Fruit fly (Drosophila melanogaster): ENCODE data around the gene Hsc70-4.

Hsc70-4 gene

dm6 chr3R:15280619-15281334, 38.3 kb downstream of the Hsc70-4 start (continued):
- TF ChIP-seq pan (optimal IDR thresholded peaks at IDR 0.05) (no peak), pan (GFP tag; optimal IDR thresholded peaks at IDR 0.05 in 1 of 2, IDR thresholded peaks at IDR 0.05 in 1 of 2) (peak in 1 of 2 experiments; percentile 12), fd96Cb (tag; optimal IDR thresholded peaks at IDR 0.05) (peak; percentile 78), CG4282 (GFP tag; optimal IDR thresholded peaks at IDR 0.05) (no peak), gsb-n (tag; optimal IDR thresholded peaks at IDR 0.05) (peak; percentile 74), BtbVII (GFP tag; optimal IDR thresholded peaks at IDR 0.05) (peak; percentile 40), CG42726 (GFP tag; IDR thresholded peaks at IDR 0.05; ENCODE audit: partially characterized antibody) (no peak), CG30403 (GFP tag; optimal IDR thresholded peaks at IDR 0.05) (peak; percentile 83), CG1233 (GFP tag; optimal IDR thresholded peaks at IDR 0.05) (peak; percentile 60), CG8359 (GFP tag; optimal IDR thresholded peaks at IDR 0.05; ENCODE audit: borderline replicate concordance) (peak; percentile 61), Myb (GFP tag; optimal IDR thresholded peaks at IDR 0.05) (no peak), vvl (GFP tag; IDR thresholded peaks at IDR 0.05) (no peak), CG2875 (GFP tag; optimal IDR thresholded peaks at IDR 0.05) (peak; percentile 75), CG1529 (GFP tag; optimal IDR thresholded peaks at IDR 0.05) (peak; percentile 64), CG7271 (tag; optimal IDR thresholded peaks at IDR 0.05) (peak; percentile 16), CG8281 (tag; optimal IDR thresholded peaks at IDR 0.05) (peak; percentile 40), BEAF-32 (GFP tag; optimal IDR thresholded peaks at IDR 0.05) (no peak), Sry-β (GFP tag; optimal IDR thresholded peaks at IDR 0.05) (no peak), Oli (tag; optimal IDR thresholded peaks at IDR 0.05) (peak; percentile 84), zen2 (GFP tag; IDR thresholded peaks at IDR 0.05; ENCODE audit: partially characterized antibody) (no peak), Med (GFP tag) (peak; percentile 51), ATbp (GFP tag; optimal IDR thresholded peaks at IDR 0.05) (peak; percentile 54), pnt (GFP tag; optimal IDR thresholded peaks at IDR 0.05) (no peak), Dbx (GFP tag; IDR thresholded peaks at IDR 0.05) (no peak), CG17612 (GFP tag; IDR thresholded peaks at IDR 0.05) (no peak), D (optimal IDR thresholded peaks at IDR 0.05) (no peak), D (GFP tag; optimal IDR thresholded peaks at IDR 0.05) (peak; percentile 82), da (GFP tag; optimal IDR thresholded peaks at IDR 0.05) (no peak), dysf (GFP tag; IDR thresholded peaks at IDR 0.05) (no peak; the same call in none of the 3 replicates), Nf-YC (tag; optimal IDR thresholded peaks at IDR 0.05) (peak; percentile 63), CG9932 (GFP tag; IDR thresholded peaks at IDR 0.05) (no peak), H2.0 (GFP tag; IDR thresholded peaks at IDR 0.05) (0 out of 2 replicates have a peak, but pooled peaks have one; percentile 29), esg (GFP tag; conservative IDR thresholded peaks at IDR 0.05) (no peak), HLHmδ (GFP tag; optimal IDR thresholded peaks at IDR 0.05) (no peak), ERR (GFP tag; optimal IDR thresholded peaks at IDR 0.05) (no peak), CG7928 (GFP tag; optimal IDR thresholded peaks at IDR 0.05) (no peak), sisA (GFP tag; IDR thresholded peaks at IDR 0.05) (peak; percentile 37; the same call in 1 of the 2 replicates), cas (GFP tag; IDR thresholded peaks at IDR 0.05) (no peak), CG2889 (GFP tag; IDR thresholded peaks at IDR 0.05) (no peak), NfI (GFP tag; optimal IDR thresholded peaks at IDR 0.05) (peak; percentile 65), cato (GFP tag; optimal IDR thresholded peaks at IDR 0.05; ENCODE audit: borderline replicate concordance) (peak; percentile 56), gfzf (GFP tag; optimal IDR thresholded peaks at IDR 0.05) (no peak), her (GFP tag; optimal IDR thresholded peaks at IDR 0.05) (no peak), Sin3A (optimal IDR thresholded peaks at IDR 0.05) (no peak), CG14710 (tag; optimal IDR thresholded peaks at IDR 0.05) (peak; percentile 83), CG6854 (GFP tag; optimal IDR thresholded peaks at IDR 0.05) (peak; percentile 25), Ravus (GFP tag; IDR thresholded peaks at IDR 0.05) (no peak), sima (GFP tag; optimal IDR thresholded peaks at IDR 0.05) (no peak), Oaz (GFP tag; IDR thresholded peaks at IDR 0.05) (no peak), CG10462 (GFP tag; optimal IDR thresholded peaks at IDR 0.05) (peak; percentile 43)
